Worm (Caenorhabditis elegans) whole organism, L4 larva: Measurements from ENCODE around the gene gei-13.

Experiments used
- F49E8.2 ChIP-seq: sonication (generic microtip); optimal IDR thresholded peaks from 2 replicates; lab custom pipeline; 2016; ENCODE audit warnings: missing compliant biosample characterization, mild to moderate bottlenecking, missing genetic modification characterization, borderline replicate concordance
- Y5F2A.4 ChIP-seq: fragments of 200-800 bp; sonication (Bioruptor generic); optimal IDR thresholded peaks from 2 replicates; lab custom pipeline; 2018; ENCODE audit warnings: mild to moderate bottlenecking, missing genetic modification characterization, missing compliant biosample characterization
- ZK546.5 ChIP-seq, 2 experiments: sonication (generic microtip); optimal IDR thresholded peaks; 2 replicates each; lab custom pipeline; 2017; ENCODE audit warnings: missing biosample characterization in 2 of 2, missing genetic modification characterization in 2 of 2
- aha-1 ChIP-seq: fragments of 150-350 bp; peaks from one replicate; lab custom pipeline; 2014; ENCODE audit warnings: missing biosample characterization, missing genetic modification characterization
- ceh-20 ChIP-seq: fragments of 200-800 bp; sonication (Bioruptor generic); IDR thresholded peaks from 2 replicates; pipeline ENCODE4 v1.3.6; 2022; ENCODE audit warnings: missing genetic modification reagents, missing genetic modification characterization, missing compliant biosample characterization
- ceh-62 ChIP-seq: sonication (generic microtip); optimal IDR thresholded peaks from 2 replicates; lab custom pipeline; 2017; ENCODE audit warnings: missing biosample characterization, missing genetic modification characterization
- ceh-82 ChIP-seq: sonication (generic microtip); optimal IDR thresholded peaks from 2 replicates; lab custom pipeline; 2017; ENCODE audit warnings: missing biosample characterization, missing genetic modification characterization
- ces-1 ChIP-seq: fragments of 150-350 bp; sonication (generic microtip); optimal IDR thresholded peaks from 4 replicates; lab custom pipeline; 2014; ENCODE audit warnings: missing biosample characterization, missing genetic modification reagents, missing genetic modification characterization
- cey-2 ChIP-seq: sonication (generic microtip); optimal IDR thresholded peaks from 3 replicates; lab custom pipeline; 2017; ENCODE audit warnings: missing genetic modification characterization, mild to moderate bottlenecking, missing compliant biosample characterization, antibody characterized with exemption, borderline replicate concordance; ENCODE audit not compliant: insufficient read depth
- daf-16 ChIP-seq, 3 experiments: sonication (generic microtip); optimal IDR thresholded peaks; 2 replicates each; lab custom pipeline; 2016 to 2017; ENCODE audit warnings: missing genetic modification characterization in 3 of 3, missing genetic modification reagents in 3 of 3, mild to moderate bottlenecking in 2 of 3, missing compliant biosample characterization in 2 of 3, missing biosample characterization in 1 of 3, moderate library complexity in 1 of 3
- dmd-6 ChIP-seq: fragments of 200-800 bp; sonication (Bioruptor generic); IDR thresholded peaks from 2 replicates; pipeline ENCODE4 v1.3.6; 2022; ENCODE audit warnings: missing genetic modification reagents, missing genetic modification characterization, missing compliant biosample characterization
- dmd-9 ChIP-seq: fragments of 200-800 bp; sonication (Bioruptor generic); IDR thresholded peaks from 2 replicates; pipeline ENCODE4 v1.3.6; 2022; ENCODE audit warnings: missing genetic modification reagents, missing genetic modification characterization, missing compliant biosample characterization
- dpl-1 ChIP-seq: fragments of 150-350 bp; optimal IDR thresholded peaks from 2 replicates; lab custom pipeline; 2014; ENCODE audit warnings: missing biosample characterization, missing genetic modification reagents, missing genetic modification characterization
- dve-1 ChIP-seq: sonication (generic microtip); optimal IDR thresholded peaks from 2 replicates; lab custom pipeline; 2017; ENCODE audit warnings: antibody characterized with exemption, mild to moderate bottlenecking, missing genetic modification characterization, missing compliant biosample characterization; ENCODE audit not compliant: insufficient read depth
- fkh-10 ChIP-seq: fragments of 150-350 bp; optimal IDR thresholded peaks from 2 replicates; lab custom pipeline; 2014; ENCODE audit warnings: missing biosample characterization, missing genetic modification reagents, missing genetic modification characterization
- gei-8 ChIP-seq: fragments of 200-800 bp; sonication (Bioruptor generic); optimal IDR thresholded peaks from 2 replicates; lab custom pipeline; 2018; ENCODE audit warnings: mild to moderate bottlenecking, missing genetic modification characterization, missing compliant biosample characterization
- hlh-11 ChIP-seq: fragments of 200-800 bp; sonication (Bioruptor generic); optimal IDR thresholded peaks from 2 replicates; lab custom pipeline; 2018; ENCODE audit warnings: mild to moderate bottlenecking, missing genetic modification characterization, missing compliant biosample characterization
- hmg-1.1 ChIP-seq: fragments of 200-800 bp; sonication (Bioruptor generic); IDR thresholded peaks from 2 replicates; pipeline ENCODE4 v1.3.6; 2022; ENCODE audit warnings: missing genetic modification reagents, missing genetic modification characterization, missing compliant biosample characterization
- lim-7 ChIP-seq: fragments of 200-800 bp; sonication (Bioruptor generic); IDR thresholded peaks from 2 replicates; pipeline ENCODE4 v1.3.6; 2022; ENCODE audit warnings: missing genetic modification characterization, missing compliant biosample characterization
- lin-1 ChIP-seq: fragments of 200-800 bp; sonication (Bioruptor generic); IDR thresholded peaks from 2 replicates; pipeline ENCODE4 v1.3.6; 2022; ENCODE audit warnings: missing genetic modification reagents, missing genetic modification characterization, missing compliant biosample characterization
- lin-15B ChIP-seq: fragments of 150-350 bp; sonication (generic microtip); optimal IDR thresholded peaks from 3 replicates; lab custom pipeline; 2014; ENCODE audit warnings: missing biosample characterization, missing genetic modification characterization
- lin-39 ChIP-seq: fragments of 150-350 bp; optimal IDR thresholded peaks from 2 replicates; lab custom pipeline; 2014; ENCODE audit warnings: missing biosample characterization, missing genetic modification reagents, missing genetic modification characterization
- lsy-2 ChIP-seq, 2 experiments: fragments of 150-350 bp in 1 of 2; sonication (generic microtip) in 1 of 2; optimal IDR thresholded peaks; 2 replicates each; lab custom pipeline; 2014 to 2017; ENCODE audit warnings: missing biosample characterization in 2 of 2, missing genetic modification characterization in 2 of 2
- madf-9 ChIP-seq: fragments of 200-800 bp; sonication (Bioruptor generic); conservative IDR thresholded peaks from 2 replicates; pipeline ENCODE4 v1.3.6; 2022; ENCODE audit warnings: missing genetic modification reagents, missing genetic modification characterization, missing compliant biosample characterization
- mdl-1 ChIP-seq, 2 experiments: fragments of 150-350 bp in 1 of 2; sonication (generic microtip) in 1 of 2; optimal IDR thresholded peaks; 2 replicates each; lab custom pipeline; 2014 to 2017; ENCODE audit warnings: missing biosample characterization in 2 of 2, missing genetic modification characterization in 2 of 2
- mxl-3 ChIP-seq: fragments of 200-800 bp; sonication (Bioruptor generic); optimal IDR thresholded peaks from 2 replicates; lab custom pipeline; 2018; ENCODE audit warnings: mild to moderate bottlenecking, missing genetic modification characterization, missing compliant biosample characterization
- nhr-102 ChIP-seq: sonication (generic microtip); optimal IDR thresholded peaks from 2 replicates; lab custom pipeline; 2016; ENCODE audit warnings: mild to moderate bottlenecking, missing genetic modification characterization, moderate library complexity, missing compliant biosample characterization
- nhr-28 ChIP-seq: fragments of 150-350 bp; optimal IDR thresholded peaks from 2 replicates; lab custom pipeline; 2014; ENCODE audit warnings: missing biosample characterization, missing genetic modification characterization
- nhr-42 ChIP-seq: fragments of 200-800 bp; sonication (Bioruptor generic); IDR thresholded peaks from 2 replicates; pipeline ENCODE4 v1.3.6; 2022; ENCODE audit warnings: missing genetic modification characterization, missing compliant biosample characterization
- nhr-48 ChIP-seq: sonication (generic microtip); optimal IDR thresholded peaks from 2 replicates; lab custom pipeline; 2016; ENCODE audit warnings: mild to moderate bottlenecking, missing genetic modification characterization, missing compliant biosample characterization
- nhr-77 ChIP-seq: fragments of 150-350 bp; optimal IDR thresholded peaks from 2 replicates; lab custom pipeline; 2014; ENCODE audit warnings: missing biosample characterization, missing genetic modification characterization
- pqm-1 ChIP-seq: sonication (generic microtip); optimal IDR thresholded peaks from 2 replicates; lab custom pipeline; 2017; ENCODE audit warnings: missing biosample characterization, missing genetic modification characterization
- rbr-2 ChIP-seq: sonication (generic microtip); optimal IDR thresholded peaks from 2 replicates; lab custom pipeline; 2016; ENCODE audit warnings: missing genotype, missing genetic modification characterization, missing compliant biosample characterization
- snpc-4 ChIP-seq: fragments of 150-350 bp; optimal IDR thresholded peaks from 2 replicates; lab custom pipeline; 2014; ENCODE audit warnings: missing biosample characterization, missing genetic modification characterization
- tra-1 ChIP-seq: fragments of 200-800 bp; sonication (Bioruptor generic); IDR thresholded peaks from 2 replicates; pipeline ENCODE4 v1.3.6; 2022; ENCODE audit warnings: missing genetic modification reagents, missing genetic modification characterization, missing compliant biosample characterization
- unc-39 ChIP-seq: sonication (generic microtip); optimal IDR thresholded peaks from 2 replicates; lab custom pipeline; 2017; ENCODE audit warnings: missing biosample characterization, missing genetic modification characterization
- unc-62 ChIP-seq, 3 experiments: fragments of 150-350 bp in 1 of 3; sonication (generic microtip); optimal IDR thresholded peaks in 2 of 3; peaks in 1 of 3; 1 replicate in 1 of 3; 2 replicates in 2 of 3; lab custom pipeline; 2014 to 2017; ENCODE audit warnings: missing biosample characterization in 3 of 3, missing genetic modification characterization in 3 of 3, missing genetic modification reagents in 3 of 3, missing genotype in 1 of 3

Gene gei-13

DNA sequence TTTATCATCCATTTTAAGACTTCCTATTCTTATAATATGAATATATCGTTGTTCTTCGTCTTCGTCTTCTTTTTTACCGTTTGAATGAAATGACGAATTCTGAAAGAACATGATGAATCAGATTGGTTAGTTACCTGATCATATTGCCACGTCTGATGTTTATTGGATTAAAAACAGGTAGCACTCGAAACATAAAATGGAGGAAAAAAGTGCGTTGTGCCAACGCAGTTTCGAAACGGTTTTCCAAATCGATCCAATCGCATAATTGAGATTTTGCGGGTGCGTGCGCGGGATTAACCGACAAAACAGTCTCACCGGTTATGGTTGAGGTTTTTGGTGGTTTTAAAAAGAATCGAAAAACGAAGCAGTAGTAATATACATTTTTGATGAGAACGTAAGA, 41.4 kb downstream of the gei-13 start, which contains the start of gene rom-2:
TSS of gene rom-2 (minus strand) at position 101 of the 400 bp plus-strand sequence.
- no peak for TF ChIP-seq cey-2 (tag; lab: Kevin White, UChicago)
- TF ChIP-seq lim-7 (GFP tag; lab: Robert Waterston, UW) = no peak
- no peak for TF ChIP-seq unc-62 (GFP tag; optimal IDR thresholded peaks at IDR 0.05 in 1 of 2; lab: Kevin White, UChicago)
- no peak for TF ChIP-seq unc-62 (tag; optimal IDR thresholded peaks at IDR 0.05; lab: Kevin White, UChicago)

DNA sequence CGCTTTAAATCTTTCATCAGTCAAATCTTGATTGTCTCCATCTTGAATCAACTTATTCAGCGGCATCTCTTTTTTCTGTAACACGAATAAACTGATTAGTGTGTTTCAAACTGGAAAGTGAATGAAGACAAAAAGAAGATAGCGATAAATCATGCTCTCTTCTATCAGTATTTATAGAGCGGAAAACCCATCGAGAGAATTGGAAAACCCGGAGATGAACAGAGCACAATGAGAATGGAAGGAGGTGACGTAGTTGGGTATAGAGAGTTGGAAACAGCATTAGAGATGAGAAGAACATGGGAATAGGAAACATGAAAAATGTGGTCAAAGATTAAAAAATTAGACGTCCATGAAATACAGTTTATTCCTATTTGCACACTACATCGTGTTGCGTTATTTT, 44.8 kb downstream of the gei-13 start, which contains the start of gene acox-1.5:
TSS of gene acox-1.5 (minus strand) at position 75 of the 400 bp plus-strand sequence.
- TF ChIP-seq pqm-1 (tag; lab: Kevin White, UChicago) (peak; percentile 77), unc-62 (GFP tag; optimal IDR thresholded peaks at IDR 0.05 in 1 of 2; lab: Kevin White, UChicago) (peak in 1 of 2 experiments; percentile 16), unc-62 (tag; optimal IDR thresholded peaks at IDR 0.05; lab: Kevin White, UChicago) (no peak), nhr-77 (peak; percentile 56), dmd-6 (GFP tag; lab: Robert Waterston, UW) (peak; percentile 62), dve-1 (tag; lab: Kevin White, UChicago) (peak; percentile 22), aha-1 (tag; lab: Kevin White, UChicago) (peak; percentile 19), unc-39 (no peak), lin-1 (GFP tag; lab: Robert Waterston, UW) (no peak), hlh-11 (tag; lab: Kevin White, UChicago) (peak; percentile 34), nhr-28 (tag; lab: Kevin White, UChicago) (peak; percentile 55)

DNA sequence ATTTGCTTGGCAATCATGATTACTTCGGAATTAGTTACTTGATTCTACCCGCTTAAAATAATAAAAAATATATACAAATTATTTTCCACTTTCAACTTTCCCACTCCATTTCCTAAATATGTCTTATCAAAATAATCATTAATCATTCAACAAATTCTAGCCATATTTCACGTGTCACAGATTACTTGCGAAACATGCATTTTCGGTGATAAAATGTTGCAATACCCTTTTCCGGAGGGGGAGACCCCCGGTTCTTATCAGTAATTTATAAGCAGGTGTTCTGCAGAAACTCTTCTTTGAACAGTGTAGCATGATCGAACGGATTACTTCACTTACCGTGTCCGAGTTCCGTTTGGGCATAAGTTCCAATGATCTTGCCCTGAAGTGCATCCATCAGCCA, 46.7 kb downstream of the gei-13 start:
- TF ChIP-seq ceh-20 (no peak), nhr-102 (no peak), Y5F2A.4 (GFP tag; lab: Kevin White, UChicago) (no peak), cey-2 (tag; lab: Kevin White, UChicago) (no peak), nhr-42 (GFP tag; lab: Robert Waterston, UW) (no peak), nhr-28 (tag; lab: Kevin White, UChicago) (peak; percentile 79), madf-9 (GFP tag; lab: Robert Waterston, UW) (no peak), mdl-1 (tag; optimal IDR thresholded peaks at IDR 0.05; lab: Kevin White, UChicago) (peak in 1 of 2 experiments; percentile 61), ZK546.5 (tag; optimal IDR thresholded peaks at IDR 0.05; lab: Kevin White, UChicago) (no peak), nhr-48 (no peak), hmg-1.1 (GFP tag; lab: Robert Waterston, UW) (no peak), unc-39 (no peak), dmd-9 (GFP tag; lab: Robert Waterston, UW) (no peak), nhr-77 (peak; percentile 64), dve-1 (tag; lab: Kevin White, UChicago) (peak; percentile 34), daf-16 (GFP tag; optimal IDR thresholded peaks at IDR 0.05; lab: Kevin White, UChicago) (no peak), daf-16 (tag; optimal IDR thresholded peaks at IDR 0.05; lab: Kevin White, UChicago) (peak; percentile 46), rbr-2 (tag; lab: Kevin White, UChicago) (no peak), dmd-6 (GFP tag; lab: Robert Waterston, UW) (peak; percentile 90), tra-1 (GFP tag; lab: Robert Waterston, UW) (peak; percentile 59), pqm-1 (tag; lab: Kevin White, UChicago) (peak; percentile 71), ceh-82 (no peak), lin-1 (GFP tag; lab: Robert Waterston, UW) (peak; percentile 83; the same call in 1 of the 2 replicates), hlh-11 (tag; lab: Kevin White, UChicago) (peak; percentile 66), ceh-62 (tag; lab: Kevin White, UChicago) (no peak), mxl-3 (no peak), gei-8 (GFP tag; lab: Kevin White, UChicago) (no peak)

DNA sequence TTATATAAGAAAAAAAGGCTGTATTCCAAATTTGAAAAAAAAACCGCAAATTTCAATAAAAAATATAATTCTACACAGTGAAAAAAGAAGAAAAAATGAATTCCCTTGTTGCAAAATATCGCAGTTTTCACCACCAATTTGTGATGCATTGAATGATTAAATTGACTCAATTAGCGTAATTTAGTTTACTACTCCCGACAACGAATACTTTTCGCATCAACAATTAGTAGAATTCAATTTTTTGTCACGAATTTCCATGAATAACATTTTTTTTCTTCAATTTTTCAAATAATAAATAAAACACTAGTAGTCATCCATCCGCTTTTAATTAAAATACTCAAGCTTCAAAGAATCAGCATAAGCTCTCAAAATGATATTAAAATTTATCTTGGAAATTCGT, 51.6 kb downstream of the gei-13 start:
- TF ChIP-seq fkh-10 (GFP tag; lab: Kevin White, UChicago) (peak; percentile 16), snpc-4 (tag; lab: Kevin White, UChicago) (no peak), lsy-2 (tag; optimal IDR thresholded peaks at IDR 0.05; lab: Kevin White, UChicago) (peak in 1 of 2 experiments; percentile 21), F49E8.2 (tag; lab: Kevin White, UChicago) (no peak), ces-1 (peak; percentile 46), nhr-102 (no peak), lin-39 (no peak), dpl-1 (GFP tag; lab: Kevin White, UChicago) (no peak), lin-15B (tag; lab: Kevin White, UChicago) (no peak)
